Worm (Caenorhabditis elegans): ENCODE data around the gene trxr-1.

trxr-1 gene

ce11 chrIV:7047762-7048178, 36.0 kb downstream of the trxr-1 start:
- no peak for TF ChIP-seq nhr-11 (tag; optimal IDR thresholded peaks at IDR 0.05)
- TF ChIP-seq zag-1 (tag; optimal IDR thresholded peaks at IDR 0.05) = no peak
- TF ChIP-seq snpc-4 (tag; optimal IDR thresholded peaks at IDR 0.05) = no peak
- TF ChIP-seq nhr-28 (tag; optimal IDR thresholded peaks at IDR 0.05) = no peak
- TF ChIP-seq elt-2 (tag; optimal IDR thresholded peaks at IDR 0.05) = peak; percentile 96
- no peak for TF ChIP-seq ama-1 (optimal IDR thresholded peaks at IDR 0.05)
- no peak for TF ChIP-seq nhr-77 (tag; optimal IDR thresholded peaks at IDR 0.05)
- TF ChIP-seq pha-4 (tag; optimal IDR thresholded peaks at IDR 0.05) = peak; percentile 57
- no peak for TF ChIP-seq ZK546.5 (tag; optimal IDR thresholded peaks at IDR 0.05)
- TF ChIP-seq ceh-82 (tag; optimal IDR thresholded peaks at IDR 0.05) = no peak
- peak; percentile 67 for TF ChIP-seq elt-1 (tag; optimal IDR thresholded peaks at IDR 0.05)
- TF ChIP-seq R02D3.7 (tag; optimal IDR thresholded peaks at IDR 0.05) = no peak
- peak in 1 of 2 experiments; percentile 4 for TF ChIP-seq eor-1 (tag; optimal IDR thresholded peaks at IDR 0.05)
- TF ChIP-seq nhr-23 (tag; optimal IDR thresholded peaks at IDR 0.05) = peak; percentile 69
- TF ChIP-seq jun-1 (tag; optimal IDR thresholded peaks at IDR 0.05) = peak; percentile 81
- no peak for TF ChIP-seq unc-39 (tag; optimal IDR thresholded peaks at IDR 0.05)
- peak; percentile 33 for TF ChIP-seq mdl-1 (tag; optimal IDR thresholded peaks at IDR 0.05)
- no peak for TF ChIP-seq lin-15B (tag; optimal IDR thresholded peaks at IDR 0.05)
- TF ChIP-seq sea-2 (GFP tag; optimal IDR thresholded peaks at IDR 0.05) = no peak
- peak in 1 of 3 experiments; percentile 75 for TF ChIP-seq elt-3 (tag; optimal IDR thresholded peaks at IDR 0.05)
- no peak for TF ChIP-seq lin-39 (tag; optimal IDR thresholded peaks at IDR 0.05)
- no peak for TF ChIP-seq fos-1 (tag; optimal IDR thresholded peaks at IDR 0.05)
- no peak for TF ChIP-seq ceh-9 (tag; optimal IDR thresholded peaks at IDR 0.05)
- no peak for TF ChIP-seq fkh-2 (tag; optimal IDR thresholded peaks at IDR 0.05)
- TF ChIP-seq mml-1 (tag; optimal IDR thresholded peaks at IDR 0.05) = peak; percentile 68
- TF ChIP-seq ztf-4 (tag; optimal IDR thresholded peaks at IDR 0.05) = peak; percentile 16
- peak; percentile 57 for TF ChIP-seq lsy-12 (tag; optimal IDR thresholded peaks at IDR 0.05)
- TF ChIP-seq ceh-28 (tag; optimal IDR thresholded peaks at IDR 0.05) = peak; percentile 51
- TF ChIP-seq unc-62 (GFP tag; optimal IDR thresholded peaks at IDR 0.05) = no peak
- peak; percentile 8 for TF ChIP-seq nhr-76 (tag; optimal IDR thresholded peaks at IDR 0.05)
- TF ChIP-seq tbx-2 (tag; optimal IDR thresholded peaks at IDR 0.05) = no peak
- TF ChIP-seq daf-12 (tag; optimal IDR thresholded peaks at IDR 0.05) = no peak
- TF ChIP-seq egl-5 (tag; optimal IDR thresholded peaks at IDR 0.05) = peak; percentile 26
- no peak for TF ChIP-seq ztf-11 (tag; optimal IDR thresholded peaks at IDR 0.05)
- TF ChIP-seq egl-27 (tag; optimal IDR thresholded peaks at IDR 0.05) = no peak
- TF ChIP-seq nhr-237 (tag; optimal IDR thresholded peaks at IDR 0.05) = no peak
- peak; percentile 81 for TF ChIP-seq nhr-43 (tag; optimal IDR thresholded peaks at IDR 0.05; ENCODE audit: poor library complexity, severe bottlenecking)
- no peak for TF ChIP-seq aly-2 (tag; optimal IDR thresholded peaks at IDR 0.05)
- TF ChIP-seq skn-1 (tag; optimal IDR thresholded peaks at IDR 0.05) = peak; percentile 57
- TF ChIP-seq pqm-1 (tag; optimal IDR thresholded peaks at IDR 0.05) = peak; percentile 92
- TF ChIP-seq nhr-67 (tag; optimal IDR thresholded peaks at IDR 0.05) = no peak
- no peak for TF ChIP-seq fkh-10 (GFP tag; optimal IDR thresholded peaks at IDR 0.05)
- peak; percentile 46 for TF ChIP-seq hmg-11 (tag; optimal IDR thresholded peaks at IDR 0.05)
- TF ChIP-seq ceh-16 (tag; optimal IDR thresholded peaks at IDR 0.05) = no peak
- TF ChIP-seq nfya-1 (tag; optimal IDR thresholded peaks at IDR 0.05; ENCODE audit: insufficient read depth) = peak; percentile 58
- no peak for TF ChIP-seq nhr-12 (tag; optimal IDR thresholded peaks at IDR 0.05)
- peak; percentile 78 for TF ChIP-seq nhr-25 (tag; optimal IDR thresholded peaks at IDR 0.05)

Data from whole organism, L3 larva.